Worm (Caenorhabditis elegans) whole organism, young adult: Measurements from ENCODE around the gene clpp-1.

Experiments
- Y53G8AR.9 ChIP-seq: fragments of 200-800 bp; sonication (Bioruptor generic); conservative IDR thresholded peaks from 2 replicates; pipeline ENCODE4 v1.3.6; 2022; ENCODE audit warnings: missing genetic modification reagents, missing genetic modification characterization, missing compliant biosample characterization
- atf-7 ChIP-seq: sonication (generic microtip); optimal IDR thresholded peaks from 2 replicates; lab custom pipeline; 2017; ENCODE audit warnings: mild to moderate bottlenecking, missing genetic modification characterization, missing compliant biosample characterization
- cebp-2 ChIP-seq: fragments of 200-800 bp; sonication (Bioruptor generic); IDR thresholded peaks from 2 replicates; pipeline ENCODE4 v1.3.6; 2022; ENCODE audit warnings: missing genetic modification characterization, missing compliant biosample characterization
- die-1 ChIP-seq: sonication (generic microtip); optimal IDR thresholded peaks from 2 replicates; lab custom pipeline; 2016; ENCODE audit warnings: missing genotype, mild to moderate bottlenecking, missing genetic modification characterization, missing compliant biosample characterization
- dpff-1 ChIP-seq: sonication (generic microtip); optimal IDR thresholded peaks from 2 replicates; lab custom pipeline; 2017; ENCODE audit warnings: mild to moderate bottlenecking, missing genetic modification characterization, missing compliant biosample characterization
- dpl-1 ChIP-seq: fragments of 150-350 bp; optimal IDR thresholded peaks from 2 replicates; lab custom pipeline; 2014; ENCODE audit warnings: missing biosample characterization, missing genetic modification reagents, missing genetic modification characterization
- hlh-26 ChIP-seq: fragments of 200-800 bp; sonication (Bioruptor generic); conservative IDR thresholded peaks from 2 replicates; pipeline ENCODE4 v1.3.6; 2022; ENCODE audit warnings: missing genetic modification reagents, missing genetic modification characterization, missing compliant biosample characterization
- lsl-1 ChIP-seq: fragments of 200-800 bp; sonication (Bioruptor generic); optimal IDR thresholded peaks from 2 replicates; lab custom pipeline; 2018; ENCODE audit warnings: mild to moderate bottlenecking, missing genetic modification characterization, moderate library complexity, missing compliant biosample characterization
- mel-28 ChIP-seq: sonication (generic microtip); optimal IDR thresholded peaks from 2 replicates; lab custom pipeline; 2016; ENCODE audit warnings: borderline replicate concordance, mild to moderate bottlenecking, missing genetic modification characterization, missing compliant biosample characterization
- mxl-1 ChIP-seq: sonication (generic microtip); optimal IDR thresholded peaks from 2 replicates; lab custom pipeline; 2016; ENCODE audit warnings: missing genetic modification characterization, missing compliant biosample characterization
- pha-4 ChIP-seq: fragments of 150-350 bp; sonication (generic microtip); optimal IDR thresholded peaks from 2 replicates; lab custom pipeline; 2014; ENCODE audit warnings: missing biosample characterization, missing genetic modification reagents, missing genetic modification characterization
- rcor-1 ChIP-seq: fragments of 200-800 bp; sonication (Bioruptor generic); IDR thresholded peaks from 2 replicates; pipeline ENCODE4 v1.3.6; 2022; ENCODE audit warnings: missing genetic modification reagents, missing genetic modification characterization, missing compliant biosample characterization
- xnd-1 ChIP-seq: sonication (generic microtip); optimal IDR thresholded peaks from 2 replicates; lab custom pipeline; 2016; ENCODE audit warnings: missing genotype, missing genetic modification reagents, missing genetic modification characterization, missing compliant biosample characterization
- zfh-2 ChIP-seq: fragments of 200-800 bp; sonication (Bioruptor generic); conservative IDR thresholded peaks from 2 replicates; pipeline ENCODE4 v1.3.6; 2022; ENCODE audit warnings: missing genetic modification reagents, missing genetic modification characterization, missing compliant biosample characterization

ce11 chrII:10250966-10251365, 51.7 kb downstream of the clpp-1 start, which contains the start of gene F54B3.1:
- TF ChIP-seq atf-7 (tag; lab: Kevin White, UChicago): no peak
- no peak for TF ChIP-seq mel-28 (tag; lab: Kevin White, UChicago)
- TF ChIP-seq dpl-1 (GFP tag; lab: Kevin White, UChicago): no peak
- no peak for TF ChIP-seq mxl-1 (tag; lab: Kevin White, UChicago)
- no peak for TF ChIP-seq dpff-1
- TF ChIP-seq hlh-26 (GFP tag; lab: Robert Waterston, UW): no peak
- TF ChIP-seq cebp-2 (GFP tag; lab: Robert Waterston, UW): no peak
- TF ChIP-seq lsl-1 (GFP tag; lab: Kevin White, UChicago): no peak
- TF ChIP-seq pha-4 (tag; lab: Kevin White, UChicago): no peak
- no peak for TF ChIP-seq xnd-1 (tag; lab: Kevin White, UChicago)
- no peak for TF ChIP-seq rcor-1 (GFP tag; lab: Robert Waterston, UW)
- TF ChIP-seq Y53G8AR.9 (GFP tag; lab: Robert Waterston, UW): no peak
- TF ChIP-seq die-1 (tag; lab: Kevin White, UChicago): no peak
- no peak for TF ChIP-seq zfh-2
